Fruit fly (Drosophila melanogaster) whole organism, adult: ENCODE results near the gene CG12057.

ENCODE experiments used
- CG11617 ChIP-seq: fragments of 200-800 bp; sonication (Bioruptor generic); optimal IDR thresholded peaks from 2 replicates; lab custom pipeline; 2017; ENCODE audit warnings: mild to moderate bottlenecking, missing biosample characterization, missing genetic modification reagents, missing genetic modification characterization
- CG12768 ChIP-seq: fragments of 200-800 bp; sonication (Bioruptor generic); optimal IDR thresholded peaks from 2 replicates; lab custom pipeline; 2017; ENCODE audit warnings: missing biosample characterization, missing genetic modification characterization, mild to moderate bottlenecking, moderate library complexity, missing genetic modification reagents
- CG14711 ChIP-seq: fragments of 200-800 bp; sonication (Bioruptor generic); optimal IDR thresholded peaks from 2 replicates; lab custom pipeline; 2018; ENCODE audit warnings: missing biosample characterization, mild to moderate bottlenecking, missing genetic modification characterization, moderate library complexity
- CG1620 ChIP-seq: fragments of 200-800 bp; sonication (Bioruptor generic); optimal IDR thresholded peaks from 2 replicates; lab custom pipeline; 2016; ENCODE audit warnings: missing biosample characterization, missing genetic modification characterization
- CG33017 ChIP-seq: fragments of 200-800 bp; sonication (Bioruptor generic); optimal IDR thresholded peaks from 2 replicates; lab custom pipeline; 2018; ENCODE audit warnings: missing biosample characterization, mild to moderate bottlenecking, missing genetic modification characterization, moderate library complexity
- CG5204 ChIP-seq: fragments of 200-800 bp; sonication (Bioruptor generic); optimal IDR thresholded peaks from 2 replicates; lab custom pipeline; 2016; ENCODE audit warnings: missing biosample characterization, missing genetic modification characterization
- CG7045 ChIP-seq: fragments of 200-800 bp; sonication (Bioruptor generic); optimal IDR thresholded peaks from 2 replicates; lab custom pipeline; 2017; ENCODE audit warnings: missing biosample characterization, mild to moderate bottlenecking, missing genetic modification characterization
- CG7101 ChIP-seq: fragments of 200-800 bp; sonication (Bioruptor generic); optimal IDR thresholded peaks from 2 replicates; lab custom pipeline; 2018; ENCODE audit warnings: missing biosample characterization, mild to moderate bottlenecking, missing genetic modification characterization, moderate library complexity
- Clk ChIP-seq: fragments of 200-800 bp; sonication (Bioruptor generic); optimal IDR thresholded peaks from 2 replicates; lab custom pipeline; 2017; ENCODE audit warnings: missing biosample characterization, missing genetic modification characterization
- Crg-1 ChIP-seq: fragments of 200-800 bp; sonication (Bioruptor generic); optimal IDR thresholded peaks from 2 replicates; lab custom pipeline; 2016; ENCODE audit warnings: missing biosample characterization, missing genetic modification characterization
- Hr96 ChIP-seq: fragments of 200-800 bp; sonication (Bioruptor generic); optimal IDR thresholded peaks from 2 replicates; lab custom pipeline; 2016; ENCODE audit warnings: missing biosample characterization, missing genetic modification characterization
- Mnt ChIP-seq: fragments of 200-800 bp; sonication (Bioruptor generic); optimal IDR thresholded peaks from 2 replicates; lab custom pipeline; 2016; ENCODE audit warnings: missing biosample characterization, mild to moderate bottlenecking, missing genetic modification characterization
- bab1 ChIP-seq: fragments of 200-800 bp; sonication (Bioruptor generic); optimal IDR thresholded peaks from 3 replicates; lab custom pipeline; 2019; ENCODE audit warnings: missing biosample characterization, mild to moderate bottlenecking, missing genetic modification characterization, moderate library complexity
- cic ChIP-seq: fragments of 200-800 bp; sonication (Bioruptor generic); optimal IDR thresholded peaks from 2 replicates; lab custom pipeline; 2017; ENCODE audit warnings: missing biosample characterization, mild to moderate bottlenecking, missing genetic modification characterization, moderate library complexity
- cnc ChIP-seq, 2 experiments: fragments of >200 bp; optimal IDR thresholded peaks; 2 replicates each; lab custom pipeline; 2017
- kay ChIP-seq: fragments of 200-800 bp; sonication (Bioruptor generic); peaks from one replicate; lab custom pipeline; 2016; ENCODE audit warnings: missing biosample characterization, missing genetic modification characterization, borderline replicate concordance
- ovo ChIP-seq: fragments of 200-800 bp; sonication (Bioruptor generic); optimal IDR thresholded peaks from 2 replicates; lab custom pipeline; 2016; ENCODE audit warnings: missing biosample characterization, missing genetic modification characterization
- pad ChIP-seq: fragments of 200-800 bp; sonication (Bioruptor generic); optimal IDR thresholded peaks from 3 replicates; lab custom pipeline; 2017; ENCODE audit warnings: missing biosample characterization, missing genetic modification characterization, mild to moderate bottlenecking, moderate library complexity, missing genetic modification reagents
- tj ChIP-seq: fragments of 200-800 bp; sonication (Bioruptor generic); optimal IDR thresholded peaks from 3 replicates; lab custom pipeline; 2017; ENCODE audit warnings: missing biosample characterization, mild to moderate bottlenecking, missing genetic modification characterization, moderate library complexity
- toe ChIP-seq: fragments of 200-800 bp; sonication (Bioruptor generic); optimal IDR thresholded peaks from 2 replicates; lab custom pipeline; 2016; ENCODE audit warnings: missing biosample characterization, missing genetic modification characterization

Gene CG12057

DNA sequence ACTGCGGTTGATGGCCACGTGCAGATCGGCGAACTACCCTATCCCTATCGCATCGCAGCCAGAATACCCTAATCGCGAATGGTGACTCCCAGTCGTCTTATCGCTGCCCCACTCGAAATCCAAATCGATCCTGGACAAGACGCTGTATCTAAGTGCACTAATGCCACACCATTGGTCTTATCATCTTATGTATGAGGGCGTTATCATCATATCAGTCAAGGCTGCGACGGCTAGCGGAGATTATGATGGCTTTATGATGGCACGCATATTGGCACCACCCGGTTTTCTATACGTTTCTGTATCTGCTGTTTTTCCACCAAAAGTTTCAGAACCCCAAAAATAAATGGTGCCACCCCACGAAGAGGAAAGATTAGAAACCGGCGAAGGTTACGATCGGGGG lies 8.8 kb downstream of the CG12057 start:
- TF ChIP-seq Mnt, result peak; percentile 58
- TF ChIP-seq kay (GFP tag; lab: Kevin White, UChicago), result no peak

DNA sequence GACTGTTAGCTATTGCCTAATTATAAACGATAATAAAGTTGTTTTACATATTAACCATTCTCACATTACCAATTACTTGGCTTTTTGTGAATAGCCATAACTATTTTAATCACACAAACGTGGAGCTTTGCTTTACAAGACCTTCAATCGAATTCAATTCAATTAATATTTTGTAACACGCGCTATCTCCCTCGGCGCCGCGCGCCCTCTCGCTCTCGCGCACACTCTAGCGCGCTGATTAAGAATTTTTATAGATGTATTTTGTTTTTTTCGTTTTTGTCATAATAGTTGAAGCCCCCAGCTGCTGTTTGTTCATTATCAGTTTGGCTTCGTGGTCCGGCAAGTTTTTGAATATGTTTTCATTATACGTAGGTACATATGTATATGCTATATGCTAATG lies 9.6 kb downstream of the CG12057 start:
- no peak for TF ChIP-seq Crg-1 (GFP tag; lab: Kevin White, UChicago)
- no peak for TF ChIP-seq Clk (GFP tag; lab: Kevin White, UChicago)
- peak; percentile 84 for TF ChIP-seq Mnt

DNA sequence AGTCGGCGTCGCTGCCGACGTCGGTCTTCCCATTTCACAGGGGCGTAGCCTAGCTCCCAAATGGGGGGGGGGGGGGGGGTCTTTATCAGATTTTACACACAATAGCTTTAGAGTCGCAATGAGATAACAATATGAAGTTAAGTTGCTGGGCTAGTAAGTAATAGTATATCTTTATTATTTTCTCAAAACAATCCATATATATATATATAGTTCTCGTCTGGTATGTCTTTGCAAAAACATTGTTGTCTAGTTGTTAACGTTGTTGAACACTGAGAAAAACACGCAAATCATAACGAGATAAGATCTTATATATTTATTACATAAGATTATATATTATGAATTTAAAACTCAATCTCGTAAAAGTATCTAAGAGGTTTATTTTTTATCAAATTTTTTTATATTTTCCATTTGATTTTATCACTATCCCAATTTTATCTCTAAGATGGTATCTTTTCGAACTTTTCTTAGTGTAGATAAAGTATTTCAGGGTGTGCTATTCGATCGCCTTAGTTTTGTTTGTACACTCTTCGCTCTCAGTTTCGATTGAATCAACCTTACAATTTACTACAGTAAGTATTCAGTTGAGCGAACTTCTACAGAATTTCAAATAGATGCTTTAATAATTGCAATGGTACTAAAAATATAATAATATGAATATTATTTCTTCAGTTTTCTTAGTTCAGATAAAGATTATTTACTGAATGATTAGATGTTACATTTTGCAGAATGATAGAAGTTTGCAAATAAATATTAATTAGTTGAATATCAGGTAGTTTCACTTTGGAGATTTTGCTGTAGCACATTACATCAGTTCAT lies 10.6 kb downstream of the CG12057 start:
- TF ChIP-seq CG7045 (GFP tag; lab: Kevin White, UChicago) (peak; percentile 84), CG5204 (GFP tag; lab: Kevin White, UChicago) (peak; percentile 35), pad (peak; percentile 80), toe (GFP tag; lab: Kevin White, UChicago) (peak; percentile 22), tj (peak; percentile 80), Clk (GFP tag; lab: Kevin White, UChicago) (peak; percentile 43), CG11617 (GFP tag; lab: Kevin White, UChicago) (peak; percentile 91), cic (GFP tag; lab: Kevin White, UChicago) (peak; percentile 71), CG12768 (peak; percentile 76), cnc (optimal IDR thresholded peaks at IDR 0.05; lab: Kevin White, UChicago) (no peak), Mnt (peak; percentile 64), ovo (GFP tag; lab: Kevin White, UChicago) (peak; percentile 45), CG7101 (tag; lab: Kevin White, UChicago) (peak; percentile 95), bab1 (GFP tag; lab: Kevin White, UChicago) (peak; percentile 62), kay (GFP tag; lab: Kevin White, UChicago) (no peak), Hr96 (GFP tag; lab: Kevin White, UChicago) (peak; percentile 39), Crg-1 (GFP tag; lab: Kevin White, UChicago) (peak; percentile 61), CG33017 (tag; lab: Kevin White, UChicago) (peak; percentile 83), CG1620 (GFP tag; lab: Kevin White, UChicago) (peak; percentile 65), CG14711 (tag; lab: Kevin White, UChicago) (peak; percentile 88)

DNA sequence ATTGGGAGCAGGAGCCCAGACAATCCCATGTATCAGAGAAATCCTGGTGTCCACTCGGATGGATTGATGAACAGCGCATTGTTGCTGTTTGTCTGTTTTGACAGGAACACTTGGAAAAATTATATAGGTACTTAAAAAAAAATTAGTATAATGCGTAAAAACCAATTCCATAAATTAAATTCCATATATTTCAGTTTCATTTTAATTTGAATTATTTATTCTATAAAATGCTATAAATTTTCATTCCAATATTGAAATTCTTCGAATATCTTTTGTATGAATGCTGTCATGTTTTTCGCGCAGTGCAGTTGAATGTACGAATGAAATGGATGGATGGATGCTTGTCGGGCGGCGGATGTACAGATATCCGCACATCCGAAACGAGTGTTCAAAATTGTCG lies 19.3 kb downstream of the CG12057 start, which contains the start of gene SmydA-9:
Gene SmydA-9 (minus strand): TSS at position 101 of the 400 bp plus-strand sequence.
- TF ChIP-seq cnc (optimal IDR thresholded peaks at IDR 0.05; lab: Kevin White, UChicago), result no peak
- no peak for TF ChIP-seq Mnt
- no peak for TF ChIP-seq CG1620 (GFP tag; lab: Kevin White, UChicago)
- no peak for TF ChIP-seq CG11617 (GFP tag; lab: Kevin White, UChicago)
- TF ChIP-seq bab1 (GFP tag; lab: Kevin White, UChicago), result no peak
- TF ChIP-seq CG5204 (GFP tag; lab: Kevin White, UChicago), result no peak
- no peak for TF ChIP-seq cic (GFP tag; lab: Kevin White, UChicago)
- TF ChIP-seq pad, result no peak
- no peak for TF ChIP-seq CG33017 (tag; lab: Kevin White, UChicago)
- no peak for TF ChIP-seq Hr96 (GFP tag; lab: Kevin White, UChicago)
- no peak for TF ChIP-seq Clk (GFP tag; lab: Kevin White, UChicago)
- TF ChIP-seq ovo (GFP tag; lab: Kevin White, UChicago), result no peak
- TF ChIP-seq toe (GFP tag; lab: Kevin White, UChicago), result no peak

DNA sequence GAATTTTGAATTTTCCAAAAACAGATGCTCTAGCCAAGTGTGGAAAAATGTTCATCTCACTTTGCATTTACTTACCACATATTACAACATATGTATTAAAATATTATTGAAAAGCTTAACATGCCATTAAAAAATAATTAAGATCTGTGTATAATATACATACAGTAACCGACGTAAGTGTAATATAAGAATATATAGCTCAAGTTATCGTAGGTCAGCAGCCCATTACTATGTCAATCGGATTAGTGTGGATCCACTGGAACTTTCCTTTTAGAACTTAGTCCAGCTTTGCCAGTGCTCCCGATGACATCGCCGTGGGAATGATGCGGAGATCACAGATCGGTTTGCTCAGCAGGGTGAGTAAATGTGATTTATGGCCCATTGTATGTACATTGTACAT lies 23.1 kb downstream of the CG12057 start, which contains the start of gene Obp8a:
Gene Obp8a (plus strand): TSS at position 301 of the 400 bp plus-strand sequence.
- TF ChIP-seq pad (no peak), CG1620 (GFP tag; lab: Kevin White, UChicago) (no peak), tj (no peak), CG7101 (tag; lab: Kevin White, UChicago) (no peak), Clk (GFP tag; lab: Kevin White, UChicago) (no peak), CG12768 (no peak), bab1 (GFP tag; lab: Kevin White, UChicago) (no peak), CG11617 (GFP tag; lab: Kevin White, UChicago) (no peak), toe (GFP tag; lab: Kevin White, UChicago) (no peak), Crg-1 (GFP tag; lab: Kevin White, UChicago) (no peak), cic (GFP tag; lab: Kevin White, UChicago) (no peak), ovo (GFP tag; lab: Kevin White, UChicago) (no peak), CG33017 (tag; lab: Kevin White, UChicago) (no peak), CG7045 (GFP tag; lab: Kevin White, UChicago) (no peak), Mnt (no peak), kay (GFP tag; lab: Kevin White, UChicago) (no peak), cnc (optimal IDR thresholded peaks at IDR 0.05; lab: Kevin White, UChicago) (no peak)

DNA sequence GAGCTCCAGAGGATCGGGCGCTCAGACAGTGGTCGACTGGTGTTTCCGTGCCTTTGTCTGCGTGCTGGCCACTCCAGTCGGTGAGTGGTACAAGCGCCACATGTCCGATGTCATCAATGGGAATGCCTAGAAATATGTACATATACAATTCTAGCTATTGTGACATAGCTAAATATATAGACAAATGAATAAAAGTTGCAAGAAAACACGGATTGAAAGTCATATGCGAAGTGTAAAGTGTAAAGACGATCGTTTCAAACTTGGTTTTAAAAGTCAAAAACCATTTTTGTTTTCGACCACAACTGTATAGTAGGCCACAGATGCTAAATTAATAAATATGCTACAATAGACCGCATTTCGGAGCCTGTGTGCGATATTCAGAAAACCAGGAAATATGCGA lies 24.0 kb downstream of the CG12057 start, which contains the start of gene CG15368:
Gene CG15368 (plus strand): TSS at position 301 of the 400 bp plus-strand sequence.
- TF ChIP-seq toe (GFP tag; lab: Kevin White, UChicago) (no peak), CG11617 (GFP tag; lab: Kevin White, UChicago) (no peak), Mnt (no peak), CG7045 (GFP tag; lab: Kevin White, UChicago) (no peak), CG12768 (no peak), Hr96 (GFP tag; lab: Kevin White, UChicago) (no peak), CG14711 (tag; lab: Kevin White, UChicago) (no peak), Clk (GFP tag; lab: Kevin White, UChicago) (no peak)
